Fruit fly (Drosophila melanogaster) whole organism, embryonic: ENCODE results near the gene Wdr33.

ENCODE experiments used
- Abd-B ChIP-seq: fragments of 200-800 bp; sonication (Bioruptor generic); optimal IDR thresholded peaks from 2 replicates; lab custom pipeline; 2018; ENCODE audit warnings: missing biosample characterization, mild to moderate bottlenecking, missing genetic modification characterization, moderate library complexity
- Atf3 ChIP-seq: fragments of 200-800 bp; sonication (Bioruptor generic); optimal IDR thresholded peaks from 3 replicates; lab custom pipeline; 2016; ENCODE audit warnings: missing biosample characterization, missing genetic modification characterization
- CG10979 ChIP-seq: fragments of 200-800 bp; sonication (Bioruptor generic); optimal IDR thresholded peaks from 2 replicates; lab custom pipeline; 2018; ENCODE audit warnings: missing biosample characterization, mild to moderate bottlenecking, missing genetic modification characterization, moderate library complexity
- CG12299 ChIP-seq: fragments of 200-800 bp; sonication (Bioruptor generic); optimal IDR thresholded peaks from 2 replicates; lab custom pipeline; 2018; ENCODE audit warnings: missing biosample characterization, mild to moderate bottlenecking, missing genetic modification characterization
- CG12391 ChIP-seq: fragments of 200-800 bp; sonication (Bioruptor generic); optimal IDR thresholded peaks from 3 replicates; lab custom pipeline; 2018; ENCODE audit warnings: missing biosample characterization, mild to moderate bottlenecking, missing genetic modification characterization, moderate library complexity
- CG12659 ChIP-seq: fragments of 200-800 bp; sonication (Bioruptor generic); optimal IDR thresholded peaks from 3 replicates; lab custom pipeline; 2017; ENCODE audit warnings: mild to moderate bottlenecking, missing biosample characterization, missing genetic modification reagents, missing genetic modification characterization
- CG13424 ChIP-seq: fragments of 200-800 bp; sonication (Bioruptor generic); optimal IDR thresholded peaks from 2 replicates; lab custom pipeline; 2019; ENCODE audit warnings: missing biosample characterization, mild to moderate bottlenecking, missing genetic modification characterization, moderate library complexity
- CG14710 ChIP-seq: fragments of 200-800 bp; sonication (Bioruptor generic); optimal IDR thresholded peaks from 3 replicates; lab custom pipeline; 2019; ENCODE audit warnings: missing biosample characterization, mild to moderate bottlenecking, missing genetic modification characterization, moderate library complexity
- CG17186 ChIP-seq: fragments of 200-800 bp; sonication (Bioruptor generic); optimal IDR thresholded peaks from 3 replicates; lab custom pipeline; 2017; ENCODE audit warnings: missing biosample characterization, missing genetic modification reagents, missing genetic modification characterization
- CG17361 ChIP-seq: fragments of 200-800 bp; sonication (Bioruptor generic); IDR thresholded peaks from 3 replicates; pipeline ENCODE4 v1.3.6; 2022; ENCODE audit warnings: missing biosample characterization, missing genetic modification characterization
- CG17385 ChIP-seq: fragments of 200-800 bp; sonication (Bioruptor generic); optimal IDR thresholded peaks from 3 replicates; lab custom pipeline; 2018; ENCODE audit warnings: missing biosample characterization, mild to moderate bottlenecking, missing genetic modification characterization
- CG17829 ChIP-seq: fragments of 200-800 bp; optimal IDR thresholded peaks from 2 replicates; lab custom pipeline; 2019; ENCODE audit warnings: missing biosample characterization, mild to moderate bottlenecking, missing genetic modification characterization, moderate library complexity
- CG2120 ChIP-seq: fragments of 200-800 bp; sonication (Bioruptor generic); optimal IDR thresholded peaks from 3 replicates; lab custom pipeline; 2016; ENCODE audit warnings: missing biosample characterization, missing genetic modification characterization
- CG2712 ChIP-seq: fragments of 200-800 bp; optimal IDR thresholded peaks from 3 replicates; lab custom pipeline; 2019; ENCODE audit warnings: missing biosample characterization, mild to moderate bottlenecking, missing genetic modification characterization, moderate library complexity
- CG4854 ChIP-seq: fragments of 200-800 bp; sonication (Bioruptor generic); optimal IDR thresholded peaks from 2 replicates; lab custom pipeline; 2016; ENCODE audit warnings: missing biosample characterization, missing genetic modification characterization, inconsistent platforms
- CG8089 ChIP-seq: fragments of 200-800 bp; sonication (Bioruptor generic); optimal IDR thresholded peaks from 3 replicates; lab custom pipeline; 2016; ENCODE audit warnings: missing biosample characterization, missing genetic modification characterization
- CG8359 ChIP-seq: fragments of 200-800 bp; sonication (Bioruptor generic); optimal IDR thresholded peaks from 2 replicates; lab custom pipeline; 2017; ENCODE audit warnings: missing biosample characterization, mild to moderate bottlenecking, missing genetic modification characterization, borderline replicate concordance
- CrebB ChIP-seq: fragments of 200-800 bp; sonication (Bioruptor generic); optimal IDR thresholded peaks from 3 replicates; lab custom pipeline; 2018; ENCODE audit warnings: missing biosample characterization, mild to moderate bottlenecking, missing genetic modification characterization
- E2f2 ChIP-seq: fragments of 200-800 bp; sonication (Bioruptor generic); IDR thresholded peaks from 2 replicates; pipeline ENCODE4 v1.3.6; 2022; ENCODE audit warnings: missing biosample characterization, missing genetic modification characterization
- Eip74EF ChIP-seq, 2 experiments: fragments of 200-800 bp in 1 of 2; fragments of >200 bp in 1 of 2; sonication (Bioruptor generic) in 1 of 2; optimal IDR thresholded peaks; 2 replicates each; lab custom pipeline; 2017 to 2019; ENCODE audit warnings: missing biosample characterization in 2 of 2, missing genetic modification characterization in 2 of 2, mild to moderate bottlenecking in 1 of 2, moderate library complexity in 1 of 2
- Fer3 ChIP-seq: fragments of 200-800 bp; sonication (Bioruptor generic); optimal IDR thresholded peaks from 2 replicates; lab custom pipeline; 2018; ENCODE audit warnings: missing biosample characterization, mild to moderate bottlenecking, missing genetic modification characterization, moderate library complexity
- HmgZ ChIP-seq: fragments of 200-800 bp; sonication (Bioruptor generic); optimal IDR thresholded peaks from 2 replicates; lab custom pipeline; 2018; ENCODE audit warnings: missing biosample characterization, mild to moderate bottlenecking, missing genetic modification characterization
- Hr39 ChIP-seq: fragments of >200 bp; optimal IDR thresholded peaks from 2 replicates; lab custom pipeline; 2017
- Hsf ChIP-seq: fragments of 200-800 bp; sonication (Bioruptor generic); optimal IDR thresholded peaks from 3 replicates; lab custom pipeline; 2016; ENCODE audit warnings: missing biosample characterization, missing genetic modification characterization
- NK7.1 ChIP-seq: fragments of 200-800 bp; sonication (Bioruptor generic); optimal IDR thresholded peaks from 3 replicates; lab custom pipeline; 2016; ENCODE audit warnings: missing biosample characterization, missing genetic modification characterization
- NfI ChIP-seq: fragments of 200-800 bp; sonication (Bioruptor generic); optimal IDR thresholded peaks from 3 replicates; lab custom pipeline; 2018; ENCODE audit warnings: missing biosample characterization, mild to moderate bottlenecking, missing genetic modification characterization, moderate library complexity
- Ssrp ChIP-seq: fragments of 200-800 bp; sonication (Bioruptor generic); optimal IDR thresholded peaks from 2 replicates; lab custom pipeline; 2018; ENCODE audit warnings: missing biosample characterization, mild to moderate bottlenecking, missing genetic modification characterization, moderate library complexity
- bbx ChIP-seq: fragments of 200-800 bp; sonication (Bioruptor generic); IDR thresholded peaks from 2 replicates; pipeline ENCODE4 v1.3.6; 2022; ENCODE audit warnings: missing biosample characterization, missing genetic modification characterization; ENCODE audit not compliant: partially characterized antibody
- caup ChIP-seq: fragments of 200-800 bp; sonication (Bioruptor generic); optimal IDR thresholded peaks from 3 replicates; lab custom pipeline; 2017; ENCODE audit warnings: missing biosample characterization, mild to moderate bottlenecking, missing genetic modification characterization, moderate library complexity; ENCODE audit not compliant: severe bottlenecking
- chinmo ChIP-seq: fragments of 200-800 bp; sonication (Bioruptor generic); IDR thresholded peaks from 4 replicates; pipeline ENCODE4 v1.3.6; 2022; ENCODE audit warnings: missing biosample characterization, missing genetic modification characterization; ENCODE audit not compliant: partially characterized antibody
- crol ChIP-seq: fragments of 200-800 bp; sonication (Bioruptor generic); IDR thresholded peaks from 2 replicates; pipeline ENCODE4 v1.3.6; 2022; ENCODE audit warnings: missing biosample characterization, missing genetic modification characterization
- dpn ChIP-seq, 2 experiments: fragments of 200-800 bp; sonication (Bioruptor generic); optimal IDR thresholded peaks; 3 replicates each; lab custom pipeline; 2016; ENCODE audit warnings: missing biosample characterization in 2 of 2, missing genetic modification characterization in 2 of 2
- en ChIP-seq: fragments of 200-800 bp; sonication (Bioruptor generic); optimal IDR thresholded peaks from 2 replicates; lab custom pipeline; 2016; ENCODE audit warnings: missing biosample characterization, missing genetic modification characterization
- fd102C ChIP-seq: fragments of 200-800 bp; sonication (Bioruptor generic); optimal IDR thresholded peaks from 2 replicates; lab custom pipeline; 2018; ENCODE audit warnings: missing biosample characterization, mild to moderate bottlenecking, missing genetic modification characterization, moderate library complexity
- gro ChIP-seq: fragments of 200-800 bp; sonication (Bioruptor generic); optimal IDR thresholded peaks from 2 replicates; lab custom pipeline; 2016; ENCODE audit warnings: missing biosample characterization, missing genetic modification characterization
- gsb ChIP-seq: fragments of 200-800 bp; sonication (Bioruptor generic); IDR thresholded peaks from 2 replicates; pipeline ENCODE4 v1.3.6; 2022; ENCODE audit warnings: missing biosample characterization, missing genetic modification characterization
- h ChIP-seq: fragments of >200 bp; optimal IDR thresholded peaks from 2 replicates; lab custom pipeline; 2017
- hb ChIP-seq: fragments of 200-800 bp; sonication (Bioruptor generic); IDR thresholded peaks from 3 replicates; pipeline ENCODE4 v1.3.6; 2022; ENCODE audit warnings: missing biosample characterization, missing genetic modification characterization; ENCODE audit not compliant: partially characterized antibody
- jigr1 ChIP-seq: fragments of 200-800 bp; sonication (Bioruptor generic); IDR thresholded peaks from 3 replicates; pipeline ENCODE4 v1.3.6; 2022; ENCODE audit warnings: missing biosample characterization, missing genetic modification characterization
- lilli ChIP-seq: fragments of 200-800 bp; sonication (Bioruptor generic); optimal IDR thresholded peaks from 3 replicates; lab custom pipeline; 2016; ENCODE audit warnings: missing biosample characterization, missing genetic modification characterization
- mld ChIP-seq: fragments of 200-800 bp; sonication (Bioruptor generic); IDR thresholded peaks from 3 replicates; pipeline ENCODE4 v1.3.6; 2022; ENCODE audit warnings: missing biosample characterization, missing genetic modification characterization; ENCODE audit not compliant: partially characterized antibody
- nmo ChIP-seq: fragments of 200-800 bp; sonication (Bioruptor generic); optimal IDR thresholded peaks from 2 replicates; lab custom pipeline; 2018; ENCODE audit warnings: missing biosample characterization, mild to moderate bottlenecking, missing genetic modification characterization, moderate library complexity
- pum ChIP-seq: fragments of 200-800 bp; sonication (Bioruptor generic); optimal IDR thresholded peaks from 2 replicates; lab custom pipeline; 2016; ENCODE audit warnings: missing biosample characterization, missing genetic modification characterization
- sisA ChIP-seq: fragments of 200-800 bp; sonication (Bioruptor generic); IDR thresholded peaks from 2 replicates; pipeline ENCODE4 v1.3.6; 2022; ENCODE audit warnings: missing biosample characterization, missing genetic modification characterization
- slou ChIP-seq: fragments of 200-800 bp; sonication (Bioruptor generic); optimal IDR thresholded peaks from 3 replicates; lab custom pipeline; 2016; ENCODE audit warnings: missing biosample characterization, missing genetic modification characterization
- slp2 ChIP-seq: fragments of 200-800 bp; sonication (Bioruptor generic); optimal IDR thresholded peaks from 2 replicates; lab custom pipeline; 2016; ENCODE audit warnings: missing biosample characterization, missing genetic modification characterization
- tio ChIP-seq: fragments of 200-800 bp; sonication (Bioruptor generic); optimal IDR thresholded peaks from 2 replicates; lab custom pipeline; 2017; ENCODE audit warnings: missing biosample characterization, missing genetic modification characterization, inconsistent platforms
- tna ChIP-seq: fragments of 200-800 bp; sonication (Bioruptor generic); IDR thresholded peaks from 2 replicates; pipeline ENCODE4 v1.3.6; 2022; ENCODE audit warnings: missing biosample characterization, missing genetic modification characterization; ENCODE audit not compliant: partially characterized antibody
- trh ChIP-seq: fragments of 200-800 bp; sonication (Bioruptor generic); optimal IDR thresholded peaks from 2 replicates; lab custom pipeline; 2016; ENCODE audit warnings: missing biosample characterization, missing genetic modification characterization
- vfl ChIP-seq: fragments of 200-800 bp; sonication (Bioruptor generic); optimal IDR thresholded peaks from 2 replicates; lab custom pipeline; 2016; ENCODE audit warnings: missing biosample characterization, missing genetic modification characterization
- wdn ChIP-seq: fragments of 200-800 bp; sonication (Bioruptor generic); IDR thresholded peaks from 2 replicates; pipeline ENCODE4 v1.3.6; 2022; ENCODE audit warnings: missing biosample characterization, missing genetic modification characterization

The Wdr33 gene

DNA sequence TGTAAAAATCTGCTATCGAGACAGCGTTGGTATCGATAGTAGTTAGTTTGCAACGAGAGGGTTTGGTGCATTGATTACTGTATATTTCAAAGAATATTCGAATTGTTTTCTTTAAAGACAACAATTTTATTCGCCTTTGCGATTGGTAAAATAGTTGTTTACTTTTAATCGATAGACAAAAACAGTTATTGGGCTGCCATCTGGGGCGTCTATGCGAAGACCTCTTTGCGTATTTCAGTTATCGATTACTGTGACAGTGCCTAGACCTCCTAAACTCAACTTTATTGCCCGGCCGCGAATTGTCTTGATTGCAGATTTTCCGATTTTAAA, 47.4 kb upstream of the Wdr33 start, which contains the start of gene Atu (continued):
- TF ChIP-seq Atf3 (GFP tag; lab: Kevin White, UChicago) (no peak), gro (GFP tag; lab: Kevin White, UChicago) (peak; percentile 25), CG2120 (GFP tag; lab: Kevin White, UChicago) (peak; percentile 72), pum (GFP tag; lab: Kevin White, UChicago) (no peak), crol (GFP tag; lab: Robert Waterston, UW) (no peak), en (GFP tag; lab: Kevin White, UChicago) (no peak), Hr39 (lab: Kevin White, UChicago) (no peak), CG4854 (GFP tag; lab: Kevin White, UChicago) (no peak), NK7.1 (GFP tag; lab: Kevin White, UChicago) (no peak), jigr1 (no peak), wdn (no peak), CrebB (tag; lab: Kevin White, UChicago) (no peak), CG10979 (tag; lab: Kevin White, UChicago) (peak; percentile 32), sisA (no peak), lilli (GFP tag; lab: Kevin White, UChicago) (peak; percentile 48), CG12299 (no peak), Fer3 (peak; percentile 29), Ssrp (tag; lab: Kevin White, UChicago) (no peak), CG17829 (tag; lab: Kevin White, UChicago) (peak; percentile 49), E2f2 (GFP tag; lab: Robert Waterston, UW) (peak; percentile 31; the same call in 1 of the 2 replicates), bbx (GFP tag; lab: Robert Waterston, UW) (peak; percentile 83), chinmo (GFP tag; lab: Robert Waterston, UW) (peak; percentile 87), CG12659 (peak; percentile 74), tio (GFP tag; lab: Kevin White, UChicago) (no peak), CG17186 (GFP tag; lab: Kevin White, UChicago) (peak; percentile 57), vfl (no peak), fd102C (GFP tag; lab: Kevin White, UChicago) (no peak), CG8359 (GFP tag; lab: Kevin White, UChicago) (no peak), caup (GFP tag; lab: Kevin White, UChicago) (no peak), hb (GFP tag; lab: Robert Waterston, UW) (peak; percentile 94), NfI (GFP tag; lab: Kevin White, UChicago) (peak; percentile 27), CG12391 (peak; percentile 56), CG2712 (tag; lab: Kevin White, UChicago) (peak; percentile 49), tna (GFP tag; lab: Robert Waterston, UW) (peak; percentile 83), HmgZ (tag; lab: Kevin White, UChicago) (peak; percentile 79), Abd-B (GFP tag; lab: Kevin White, UChicago) (peak; percentile 73), nmo (GFP tag; lab: Kevin White, UChicago) (peak; percentile 76), slou (GFP tag; lab: Kevin White, UChicago) (no peak), mld (GFP tag; lab: Robert Waterston, UW) (peak; percentile 42; the same call in 1 of the 3 replicates), CG17361 (GFP tag; lab: Robert Waterston, UW) (peak; percentile 58; the same call in 2 of the 3 replicates), CG13424 (tag; lab: Kevin White, UChicago) (peak; percentile 39), CG14710 (tag; lab: Kevin White, UChicago) (peak; percentile 70), gsb (GFP tag; lab: Robert Waterston, UW) (no peak), trh (GFP tag; lab: Kevin White, UChicago) (no peak), slp2 (no peak), h (lab: Kevin White, UChicago) (no peak), CG8089 (peak; percentile 46), Hsf (GFP tag; lab: Kevin White, UChicago) (peak; percentile 16), dpn (GFP tag; optimal IDR thresholded peaks at IDR 0.05; lab: Kevin White, UChicago) (peak in 1 of 2 experiments; percentile 16), Eip74EF (GFP tag; optimal IDR thresholded peaks at IDR 0.05; lab: Kevin White, UChicago) (no peak), CG17385 (GFP tag; lab: Kevin White, UChicago) (no peak)
